Fruit fly (Drosophila melanogaster) whole organism, embryonic: ENCODE results near the gene CG10031.
A peak's percentile ranks its signal among the peaks of the same experiment; 100 is the strongest.

ENCODE experiments used
- Atf3 ChIP-seq: fragments of 200-800 bp; sonication (Bioruptor generic); optimal IDR thresholded peaks from 3 replicates; lab custom pipeline; 2016; ENCODE audit warnings: missing biosample characterization, missing genetic modification characterization
- CG1024 ChIP-seq: fragments of 200-800 bp; sonication (Bioruptor generic); IDR thresholded peaks from 2 replicates; pipeline ENCODE4 v1.3.6; 2022; ENCODE audit warnings: missing biosample characterization, missing genetic modification characterization
- CG10431 ChIP-seq: fragments of 200-800 bp; sonication (Bioruptor generic); optimal IDR thresholded peaks from 3 replicates; lab custom pipeline; 2018; ENCODE audit warnings: missing biosample characterization, mild to moderate bottlenecking, missing genetic modification characterization
- CG11247 ChIP-seq: fragments of 200-800 bp; sonication (Bioruptor generic); IDR thresholded peaks from 2 replicates; pipeline ENCODE4 v1.3.6; 2022; ENCODE audit warnings: missing biosample characterization, missing genetic modification characterization
- CG11723 ChIP-seq: fragments of 200-800 bp; sonication (Bioruptor generic); optimal IDR thresholded peaks from 2 replicates; lab custom pipeline; 2017; ENCODE audit warnings: missing biosample characterization, mild to moderate bottlenecking, missing genetic modification characterization
- CG12769 ChIP-seq: fragments of 200-800 bp; sonication (Bioruptor generic); optimal IDR thresholded peaks from 2 replicates; lab custom pipeline; 2019; ENCODE audit warnings: missing biosample characterization, mild to moderate bottlenecking, missing genetic modification characterization, moderate library complexity
- CG12942 ChIP-seq: fragments of 200-800 bp; sonication (Bioruptor generic); optimal IDR thresholded peaks from 3 replicates; lab custom pipeline; 2016; ENCODE audit warnings: missing biosample characterization, missing genetic modification characterization
- CG13894 ChIP-seq: fragments of 200-800 bp; sonication (Bioruptor generic); optimal IDR thresholded peaks from 3 replicates; lab custom pipeline; 2018; ENCODE audit warnings: missing biosample characterization, mild to moderate bottlenecking, missing genetic modification characterization, moderate library complexity
- CG14667 ChIP-seq: fragments of 200-800 bp; sonication (Bioruptor generic); IDR thresholded peaks from 2 replicates; pipeline ENCODE4 v1.3.6; 2022; ENCODE audit warnings: missing biosample characterization, missing genetic modification characterization
- CG15269 ChIP-seq: fragments of 200-800 bp; sonication (Bioruptor generic); optimal IDR thresholded peaks from 2 replicates; lab custom pipeline; 2018; ENCODE audit warnings: missing biosample characterization, mild to moderate bottlenecking, missing genetic modification characterization, moderate library complexity
- CG15514 ChIP-seq: fragments of 200-800 bp; sonication (Bioruptor generic); optimal IDR thresholded peaks from 3 replicates; lab custom pipeline; 2017; ENCODE audit warnings: missing biosample characterization, missing genetic modification characterization, mild to moderate bottlenecking, moderate library complexity, missing genetic modification reagents
- CG1792 ChIP-seq: fragments of 200-800 bp; sonication (Bioruptor generic); optimal IDR thresholded peaks from 2 replicates; lab custom pipeline; 2016; ENCODE audit warnings: missing biosample characterization, missing genetic modification characterization
- CG2116 ChIP-seq: fragments of 200-800 bp; sonication (Bioruptor generic); optimal IDR thresholded peaks from 3 replicates; lab custom pipeline; 2018; ENCODE audit warnings: missing biosample characterization, mild to moderate bottlenecking, missing genetic modification characterization
- CG3847 ChIP-seq: fragments of 200-800 bp; sonication (Bioruptor generic); IDR thresholded peaks from 2 replicates; pipeline ENCODE4 v1.3.6; 2022; ENCODE audit warnings: missing biosample characterization, missing genetic modification characterization
- CG42726 ChIP-seq: fragments of 200-800 bp; sonication (Bioruptor generic); IDR thresholded peaks from 2 replicates; pipeline ENCODE4 v1.3.6; 2022; ENCODE audit warnings: missing biosample characterization, missing genetic modification characterization; ENCODE audit not compliant: partially characterized antibody
- CG4282 ChIP-seq: fragments of 200-800 bp; sonication (Bioruptor generic); optimal IDR thresholded peaks from 2 replicates; lab custom pipeline; 2016; ENCODE audit warnings: missing biosample characterization, missing genetic modification characterization
- CG4328 ChIP-seq: fragments of 200-800 bp; sonication (Bioruptor generic); optimal IDR thresholded peaks from 3 replicates; lab custom pipeline; 2017; ENCODE audit warnings: missing biosample characterization, missing genetic modification reagents, missing genetic modification characterization
- CG4404 ChIP-seq: fragments of 200-800 bp; sonication (Bioruptor generic); IDR thresholded peaks from 2 replicates; pipeline ENCODE4 v1.3.6; 2022; ENCODE audit warnings: missing biosample characterization, missing genetic modification characterization
- CG6854 ChIP-seq: fragments of 200-800 bp; sonication (Bioruptor generic); optimal IDR thresholded peaks from 3 replicates; lab custom pipeline; 2017; ENCODE audit warnings: missing biosample characterization, mild to moderate bottlenecking, missing genetic modification characterization
- ERR ChIP-seq: fragments of 200-800 bp; sonication (Bioruptor generic); optimal IDR thresholded peaks from 2 replicates; lab custom pipeline; 2016; ENCODE audit warnings: missing biosample characterization, missing genetic modification characterization
- GATAe ChIP-seq: fragments of 200-800 bp; sonication (Bioruptor generic); conservative IDR thresholded peaks from 2 replicates; pipeline ENCODE4 v1.3.6; 2022; ENCODE audit warnings: missing biosample characterization, missing genetic modification characterization
- Myb ChIP-seq: fragments of 200-800 bp; sonication (Bioruptor generic); optimal IDR thresholded peaks from 2 replicates; lab custom pipeline; 2016; ENCODE audit warnings: missing biosample characterization, missing genetic modification characterization
- NC2β ChIP-seq: fragments of 200-800 bp; sonication (Bioruptor generic); optimal IDR thresholded peaks from 2 replicates; lab custom pipeline; 2016; ENCODE audit warnings: missing biosample characterization, missing genetic modification characterization
- Nf-YA ChIP-seq: fragments of 200-800 bp; sonication (Bioruptor generic); IDR thresholded peaks from 2 replicates; pipeline ENCODE4 v1.3.6; 2022; ENCODE audit warnings: missing biosample characterization, missing genetic modification characterization
- PHDP ChIP-seq: fragments of 200-800 bp; sonication (Bioruptor generic); optimal IDR thresholded peaks from 3 replicates; lab custom pipeline; 2018; ENCODE audit warnings: missing biosample characterization, mild to moderate bottlenecking, missing genetic modification characterization, moderate library complexity
- Sin3A ChIP-seq: fragments of >200 bp; optimal IDR thresholded peaks from 2 replicates; lab custom pipeline; 2018
- bsh ChIP-seq, 2 experiments: fragments of 200-800 bp; sonication (Bioruptor generic); optimal IDR thresholded peaks; 2 replicates each; lab custom pipeline; 2017 to 2018; ENCODE audit warnings: mild to moderate bottlenecking in 2 of 2, missing biosample characterization in 2 of 2, missing genetic modification characterization in 2 of 2, moderate library complexity in 1 of 2
- chm ChIP-seq: fragments of 200-800 bp; sonication (Bioruptor generic); IDR thresholded peaks from 2 replicates; pipeline ENCODE4 v1.3.6; 2022; ENCODE audit warnings: missing biosample characterization, missing genetic modification characterization
- dm ChIP-seq: fragments of 200-800 bp; sonication (Bioruptor generic); optimal IDR thresholded peaks from 3 replicates; lab custom pipeline; 2016; ENCODE audit warnings: missing biosample characterization, missing genetic modification characterization
- dmrt11E ChIP-seq: fragments of 200-800 bp; sonication (Bioruptor generic); optimal IDR thresholded peaks from 3 replicates; lab custom pipeline; 2018; ENCODE audit warnings: missing biosample characterization, mild to moderate bottlenecking, missing genetic modification characterization, moderate library complexity
- emc ChIP-seq: fragments of 200-800 bp; sonication (Bioruptor generic); optimal IDR thresholded peaks from 2 replicates; lab custom pipeline; 2016; ENCODE audit warnings: missing biosample characterization, missing genetic modification characterization
- en ChIP-seq: fragments of 200-800 bp; sonication (Bioruptor generic); optimal IDR thresholded peaks from 2 replicates; lab custom pipeline; 2016; ENCODE audit warnings: missing biosample characterization, missing genetic modification characterization
- eve ChIP-seq, 2 experiments: fragments of >200 bp; optimal IDR thresholded peaks; 2 replicates each; lab custom pipeline; 2017; ENCODE audit warnings: missing biosample characterization in 2 of 2, missing genetic modification characterization in 2 of 2
- eyg ChIP-seq: fragments of 200-800 bp; sonication (Bioruptor generic); optimal IDR thresholded peaks from 3 replicates; lab custom pipeline; 2016; ENCODE audit warnings: missing biosample characterization, missing genetic modification characterization
- fd64A ChIP-seq: fragments of 200-800 bp; sonication (Bioruptor generic); optimal IDR thresholded peaks from 3 replicates; lab custom pipeline; 2018; ENCODE audit warnings: missing biosample characterization, mild to moderate bottlenecking, missing genetic modification characterization
- ftz-f1 ChIP-seq: fragments of 200-800 bp; sonication (Bioruptor generic); optimal IDR thresholded peaks from 2 replicates; lab custom pipeline; 2016; ENCODE audit warnings: missing biosample characterization, missing genetic modification characterization
- gem ChIP-seq: fragments of 200-800 bp; sonication (Bioruptor generic); optimal IDR thresholded peaks from 2 replicates; lab custom pipeline; 2019; ENCODE audit warnings: missing biosample characterization, mild to moderate bottlenecking, missing genetic modification characterization, moderate library complexity
- jigr1 ChIP-seq: fragments of 200-800 bp; sonication (Bioruptor generic); IDR thresholded peaks from 3 replicates; pipeline ENCODE4 v1.3.6; 2022; ENCODE audit warnings: missing biosample characterization, missing genetic modification characterization
- lbe ChIP-seq: fragments of 200-800 bp; sonication (Bioruptor generic); optimal IDR thresholded peaks from 2 replicates; lab custom pipeline; 2016; ENCODE audit warnings: missing biosample characterization, mild to moderate bottlenecking, missing genetic modification characterization
- nerfin-1 ChIP-seq: fragments of 200-800 bp; sonication (Bioruptor generic); optimal IDR thresholded peaks from 3 replicates; lab custom pipeline; 2019; ENCODE audit warnings: missing biosample characterization, mild to moderate bottlenecking, missing genetic modification characterization, moderate library complexity
- nom ChIP-seq: fragments of 200-800 bp; sonication (Bioruptor generic); optimal IDR thresholded peaks from 2 replicates; lab custom pipeline; 2017; ENCODE audit warnings: missing biosample characterization, missing genetic modification characterization, mild to moderate bottlenecking, moderate library complexity, missing genetic modification reagents
- onecut ChIP-seq: fragments of 200-800 bp; sonication (Bioruptor generic); IDR thresholded peaks from 2 replicates; pipeline ENCODE4 v1.3.6; 2022; ENCODE audit warnings: missing biosample characterization, missing genetic modification characterization
- ranshi ChIP-seq: fragments of 200-800 bp; sonication (Bioruptor generic); IDR thresholded peaks from 2 replicates; pipeline ENCODE4 v1.3.6; 2022; ENCODE audit warnings: missing biosample characterization, missing genetic modification characterization
- row ChIP-seq: fragments of 200-800 bp; sonication (Bioruptor generic); IDR thresholded peaks from 3 replicates; pipeline ENCODE4 v1.3.6; 2022; ENCODE audit warnings: missing biosample characterization, missing genetic modification characterization
- salm ChIP-seq: fragments of 200-800 bp; sonication (Bioruptor generic); optimal IDR thresholded peaks from 2 replicates; lab custom pipeline; 2018; ENCODE audit warnings: missing biosample characterization, mild to moderate bottlenecking, missing genetic modification characterization
- sc ChIP-seq, 3 experiments: fragments of >200 bp in 2 of 3; fragments of 200-800 bp in 1 of 3; sonication (Bioruptor generic) in 1 of 3; optimal IDR thresholded peaks; 2 replicates in 2 of 3; 3 replicates in 1 of 3; lab custom pipeline; 2017; ENCODE audit warnings: mild to moderate bottlenecking in 1 of 3, missing biosample characterization in 1 of 3, missing genetic modification characterization in 1 of 3, missing genetic modification reagents in 1 of 3
- sug ChIP-seq: fragments of 200-800 bp; optimal IDR thresholded peaks from 2 replicates; lab custom pipeline; 2019; ENCODE audit warnings: missing biosample characterization, mild to moderate bottlenecking, missing genetic modification characterization, moderate library complexity
- tgo ChIP-seq: fragments of 200-800 bp; sonication (Bioruptor generic); IDR thresholded peaks from 3 replicates; pipeline ENCODE4 v1.3.6; 2022; ENCODE audit warnings: missing biosample characterization, missing genetic modification characterization
- tin ChIP-seq: fragments of 200-800 bp; sonication (Bioruptor generic); optimal IDR thresholded peaks from 3 replicates; lab custom pipeline; 2016; ENCODE audit warnings: missing biosample characterization, missing genetic modification characterization
- ttk ChIP-seq: fragments of 200-800 bp; sonication (Bioruptor generic); IDR thresholded peaks from 2 replicates; pipeline ENCODE4 v2.1.2; 2022; ENCODE audit warnings: missing biosample characterization, missing genetic modification characterization
- tx ChIP-seq: fragments of 200-800 bp; sonication (Bioruptor generic); optimal IDR thresholded peaks from 2 replicates; lab custom pipeline; 2016; ENCODE audit warnings: missing biosample characterization, missing genetic modification characterization
- unc-4 ChIP-seq: fragments of 200-800 bp; sonication (Bioruptor generic); IDR thresholded peaks from 2 replicates; pipeline ENCODE4 v1.3.6; 2022; ENCODE audit warnings: missing biosample characterization, missing genetic modification characterization; ENCODE audit not compliant: partially characterized antibody

Gene CG10031

dm6 chr2L:3703260-3703659, 4.4 kb upstream of the CG10031 start, which contains the start of gene CG2816 (continued):
- no peak for TF ChIP-seq fd64A (GFP tag; lab: Kevin White, UChicago)
- TF ChIP-seq CG15269 (tag; lab: Kevin White, UChicago), result peak; percentile 79
- TF ChIP-seq nerfin-1 (tag; lab: Kevin White, UChicago), result no peak
- TF ChIP-seq ftz-f1 (GFP tag; lab: Kevin White, UChicago), result peak; percentile 35
- no peak for TF ChIP-seq CG4404
- no peak for TF ChIP-seq CG4328 (GFP tag; lab: Kevin White, UChicago)
- TF ChIP-seq CG13894 (tag; lab: Kevin White, UChicago), result no peak
- TF ChIP-seq CG42726, result no peak
- peak; percentile 26 for TF ChIP-seq Atf3
- peak; percentile 38 for TF ChIP-seq CG15514 (GFP tag; lab: Kevin White, UChicago)
- no peak for TF ChIP-seq CG11723 (GFP tag; lab: Kevin White, UChicago)
- TF ChIP-seq CG10431, result no peak
- peak; percentile 89 for TF ChIP-seq CG3847
- TF ChIP-seq gem (tag; lab: Kevin White, UChicago), result peak; percentile 81
- TF ChIP-seq chm (GFP tag; lab: Robert Waterston, UW), result no peak
- peak; percentile 51 for TF ChIP-seq ttk (GFP tag; lab: Robert Waterston, UW)
- peak; percentile 59 for TF ChIP-seq sug
- no peak for TF ChIP-seq NC2β (GFP tag; lab: Kevin White, UChicago)
- TF ChIP-seq onecut (GFP tag; lab: Robert Waterston, UW), result no peak
- TF ChIP-seq tgo (GFP tag; lab: Robert Waterston, UW), result peak; percentile 78
- no peak for TF ChIP-seq unc-4 (GFP tag; lab: Robert Waterston, UW)
- TF ChIP-seq ERR (GFP tag; lab: Kevin White, UChicago), result no peak
- TF ChIP-seq Nf-YA (GFP tag; lab: Robert Waterston, UW), result no peak
- no peak; the same call in 1 of the 2 replicates for TF ChIP-seq ranshi (GFP tag; lab: Robert Waterston, UW)
- no peak for TF ChIP-seq eyg (GFP tag; lab: Kevin White, UChicago)
- no peak for TF ChIP-seq jigr1 (GFP tag; lab: Robert Waterston, UW)
- no peak for TF ChIP-seq CG1792 (GFP tag; lab: Kevin White, UChicago)
- no peak for TF ChIP-seq sc (optimal IDR thresholded peaks at IDR 0.05; lab: Kevin White, UChicago)
- no peak for TF ChIP-seq sc (GFP tag; optimal IDR thresholded peaks at IDR 0.05; lab: Kevin White, UChicago)
- no peak for TF ChIP-seq CG1024 (GFP tag; lab: Robert Waterston, UW)
- TF ChIP-seq GATAe (GFP tag; lab: Robert Waterston, UW), result no peak
- TF ChIP-seq emc (GFP tag; lab: Kevin White, UChicago), result no peak
- TF ChIP-seq PHDP (tag; lab: Kevin White, UChicago), result peak; percentile 74
- no peak for TF ChIP-seq dmrt11E (tag; lab: Kevin White, UChicago)
- no peak for TF ChIP-seq CG6854 (GFP tag; lab: Kevin White, UChicago)
- peak; percentile 7 for TF ChIP-seq en (GFP tag; lab: Kevin White, UChicago)
- peak; percentile 86 for TF ChIP-seq lbe (GFP tag; lab: Kevin White, UChicago)
- TF ChIP-seq Sin3A (lab: Kevin White, UChicago), result no peak
- no peak for TF ChIP-seq CG2116 (GFP tag; lab: Kevin White, UChicago)
- peak in 1 of 2 experiments; percentile 28 for TF ChIP-seq eve (GFP tag; optimal IDR thresholded peaks at IDR 0.05; lab: Kevin White, UChicago)
- peak; percentile 75 for TF ChIP-seq CG4282 (GFP tag; lab: Kevin White, UChicago)
- TF ChIP-seq nom, result no peak
- TF ChIP-seq CG11247 (GFP tag; lab: Robert Waterston, UW), result peak; percentile 89
- peak; percentile 95 for TF ChIP-seq CG12769 (tag; lab: Kevin White, UChicago)
- peak; percentile 37 for TF ChIP-seq tx
- TF ChIP-seq bsh (GFP tag; optimal IDR thresholded peaks at IDR 0.05; lab: Kevin White, UChicago), result no peak
- TF ChIP-seq tin (GFP tag; lab: Kevin White, UChicago), result peak; percentile 53
- peak; percentile 84 for TF ChIP-seq row (GFP tag; lab: Robert Waterston, UW)
- peak; percentile 42 for TF ChIP-seq CG12942 (GFP tag; lab: Kevin White, UChicago)
- no peak for TF ChIP-seq salm (tag; lab: Kevin White, UChicago)
- TF ChIP-seq dm (GFP tag; lab: Kevin White, UChicago), result no peak
- peak; percentile 72 for TF ChIP-seq Myb (GFP tag; lab: Kevin White, UChicago)
- TF ChIP-seq CG14667 (GFP tag; lab: Robert Waterston, UW), result 0 out of 2 replicates have a peak, but pooled peaks have one; percentile 20
